Fruit fly (Drosophila melanogaster) whole organism, pupa: ENCODE results near the gene CG10064.

Source experiments
- CG17806 ChIP-seq: fragments of 200-800 bp; sonication (Bioruptor generic); optimal IDR thresholded peaks from 2 replicates; lab custom pipeline; 2018; ENCODE audit warnings: missing biosample characterization, mild to moderate bottlenecking, missing genetic modification characterization, moderate library complexity
- D1 ChIP-seq: fragments of 200-800 bp; sonication (Bioruptor generic); optimal IDR thresholded peaks from 2 replicates; lab custom pipeline; 2018; ENCODE audit warnings: missing biosample characterization, mild to moderate bottlenecking, missing genetic modification characterization, moderate library complexity
- EcR ChIP-seq: fragments of 200-800 bp; sonication (Bioruptor generic); optimal IDR thresholded peaks from 3 replicates; lab custom pipeline; 2019; ENCODE audit warnings: missing biosample characterization, missing genetic modification characterization, mild to moderate bottlenecking, moderate library complexity, missing genetic modification reagents
- fd96Ca ChIP-seq: fragments of 200-800 bp; sonication (Bioruptor generic); IDR thresholded peaks from 3 replicates; pipeline ENCODE4 v1.3.6; 2022; ENCODE audit warnings: missing biosample characterization, missing genetic modification characterization

DNA sequence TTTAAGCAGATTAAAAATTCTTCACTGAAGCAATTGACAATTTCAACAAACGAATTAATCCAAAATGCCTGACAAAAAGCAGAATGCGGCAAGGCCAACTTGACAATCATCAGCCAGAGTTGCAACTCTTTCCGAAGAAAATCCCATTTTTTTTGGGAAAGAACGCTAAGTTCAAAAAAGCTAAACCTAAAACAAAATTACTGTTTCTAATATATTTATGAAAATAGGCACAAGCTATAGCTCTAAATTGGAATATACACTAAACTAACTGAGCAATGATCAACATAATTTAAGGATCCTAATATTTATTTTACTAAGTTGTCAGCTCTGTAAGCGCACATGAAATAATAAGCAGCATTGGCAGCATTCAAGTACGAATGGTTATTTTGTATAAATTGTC, 4.7 kb upstream of the CG10064 start, which contains the start of gene CG10063:
- TF ChIP-seq EcR (GFP tag; lab: Kevin White, UChicago) (no peak), fd96Ca (GFP tag; lab: Robert Waterston, UW) (no peak), D1 (no peak), CG17806 (tag; lab: Kevin White, UChicago) (no peak)
